Worm (Caenorhabditis elegans): ENCODE results near the gene C46C2.3.

- TF ChIP-seq W03F9.2 (tag; optimal IDR thresholded peaks at IDR 0.05) (no peak), him-1 (tag; optimal IDR thresholded peaks at IDR 0.05) (no peak), dao-5 (tag; optimal IDR thresholded peaks at IDR 0.05) (no peak)
Observed at ce11 chrIV:9245423-9245822, 20.5 kb downstream of the C46C2.3 start, which contains the start of gene Y11D7A.5.

Data from whole organism, L4/young adult.